Worm (Caenorhabditis elegans): Measurements from ENCODE around the gene rnh-2.

ce11 chrII:8481731-8482253, 35.2 kb upstream of the rnh-2 start, which contains the start of gene M05D6.5:
- no peak for TF ChIP-seq tab-1 (GFP tag; IDR thresholded peaks at IDR 0.05)
- TF ChIP-seq klf-2 (GFP tag; conservative IDR thresholded peaks at IDR 0.05) = no peak
- no peak for TF ChIP-seq T22C8.4 (GFP tag; IDR thresholded peaks at IDR 0.05)
- TF ChIP-seq ref-1 (GFP tag; conservative IDR thresholded peaks at IDR 0.05) = no peak
- no peak for TF ChIP-seq flt-1 (GFP tag; IDR thresholded peaks at IDR 0.05)
- TF ChIP-seq cog-1 (tag; optimal IDR thresholded peaks at IDR 0.05) = no peak
- TF ChIP-seq med-1 (GFP tag; optimal IDR thresholded peaks at IDR 0.05; ENCODE audit: insufficient read depth) = no peak
